Fruit fly (Drosophila melanogaster) whole organism, embryonic: ENCODE measurements around the gene CG33941.

Source experiments
- B-H1 ChIP-seq: fragments of 200-800 bp; sonication (Bioruptor generic); IDR thresholded peaks from 3 replicates; pipeline ENCODE4 v1.3.6; 2022; ENCODE audit warnings: missing biosample characterization, missing genetic modification characterization
- BtbVII ChIP-seq: fragments of 200-800 bp; sonication (Bioruptor generic); optimal IDR thresholded peaks from 3 replicates; lab custom pipeline; 2017; ENCODE audit warnings: missing biosample characterization, mild to moderate bottlenecking, missing genetic modification characterization
- Bteb2 ChIP-seq: fragments of 200-800 bp; sonication (Bioruptor generic); optimal IDR thresholded peaks from 2 replicates; lab custom pipeline; 2016; ENCODE audit warnings: missing biosample characterization, missing genetic modification characterization
- C15 ChIP-seq: fragments of 200-800 bp; sonication (Bioruptor generic); IDR thresholded peaks from 3 replicates; pipeline ENCODE4 v1.3.6; 2022; ENCODE audit warnings: missing biosample characterization, missing genetic modification characterization
- CG10543 ChIP-seq: fragments of 200-800 bp; sonication (Bioruptor generic); optimal IDR thresholded peaks from 3 replicates; lab custom pipeline; 2017; ENCODE audit warnings: missing biosample characterization, mild to moderate bottlenecking, missing genetic modification characterization, moderate library complexity
- CG11093 ChIP-seq: fragments of 200-800 bp; sonication (Bioruptor generic); IDR thresholded peaks from 3 replicates; pipeline ENCODE4 v1.3.6; 2022; ENCODE audit warnings: missing biosample characterization, missing genetic modification characterization
- CG11398 ChIP-seq: fragments of 200-800 bp; sonication (Bioruptor generic); optimal IDR thresholded peaks from 2 replicates; lab custom pipeline; 2016; ENCODE audit warnings: missing biosample characterization, missing genetic modification characterization
- CG12071 ChIP-seq: fragments of 200-800 bp; sonication (Bioruptor generic); optimal IDR thresholded peaks from 3 replicates; lab custom pipeline; 2018; ENCODE audit warnings: missing biosample characterization, mild to moderate bottlenecking, missing genetic modification characterization
- CG12942 ChIP-seq: fragments of 200-800 bp; sonication (Bioruptor generic); optimal IDR thresholded peaks from 3 replicates; lab custom pipeline; 2016; ENCODE audit warnings: missing biosample characterization, missing genetic modification characterization
- CG13894 ChIP-seq: fragments of 200-800 bp; sonication (Bioruptor generic); optimal IDR thresholded peaks from 3 replicates; lab custom pipeline; 2018; ENCODE audit warnings: missing biosample characterization, mild to moderate bottlenecking, missing genetic modification characterization, moderate library complexity
- CG17361 ChIP-seq: fragments of 200-800 bp; sonication (Bioruptor generic); IDR thresholded peaks from 3 replicates; pipeline ENCODE4 v1.3.6; 2022; ENCODE audit warnings: missing biosample characterization, missing genetic modification characterization
- CG17612 ChIP-seq: fragments of 200-800 bp; sonication (Bioruptor generic); IDR thresholded peaks from 2 replicates; pipeline ENCODE4 v1.3.6; 2022; ENCODE audit warnings: missing biosample characterization, missing genetic modification characterization
- CG17802 ChIP-seq: fragments of 200-800 bp; sonication (Bioruptor generic); optimal IDR thresholded peaks from 2 replicates; lab custom pipeline; 2018; ENCODE audit warnings: missing biosample characterization, mild to moderate bottlenecking, missing genetic modification characterization, moderate library complexity
- CG1832 ChIP-seq: fragments of 200-800 bp; sonication (Bioruptor generic); optimal IDR thresholded peaks from 2 replicates; lab custom pipeline; 2017; ENCODE audit warnings: missing biosample characterization, mild to moderate bottlenecking, missing genetic modification characterization, inconsistent platforms
- CG18476 ChIP-seq: fragments of 200-800 bp; sonication (Bioruptor generic); optimal IDR thresholded peaks from 2 replicates; lab custom pipeline; 2016; ENCODE audit warnings: missing biosample characterization, mild to moderate bottlenecking, missing genetic modification characterization
- CG18599 ChIP-seq: fragments of 200-800 bp; sonication (Bioruptor generic); optimal IDR thresholded peaks from 3 replicates; lab custom pipeline; 2017; ENCODE audit warnings: missing biosample characterization, missing genetic modification characterization, mild to moderate bottlenecking, moderate library complexity, missing genetic modification reagents
- CG3995 ChIP-seq: fragments of 200-800 bp; sonication (Bioruptor generic); optimal IDR thresholded peaks from 3 replicates; lab custom pipeline; 2016; ENCODE audit warnings: missing biosample characterization, missing genetic modification characterization
- CG5245 ChIP-seq: fragments of 200-800 bp; sonication (Bioruptor generic); optimal IDR thresholded peaks from 3 replicates; lab custom pipeline; 2016; ENCODE audit warnings: missing biosample characterization, missing genetic modification characterization
- CG7786 ChIP-seq: fragments of 200-800 bp; sonication (Bioruptor generic); optimal IDR thresholded peaks from 2 replicates; lab custom pipeline; 2016; ENCODE audit warnings: missing biosample characterization, missing genetic modification characterization
- CG8944 ChIP-seq: fragments of 200-800 bp; sonication (Bioruptor generic); optimal IDR thresholded peaks from 3 replicates; lab custom pipeline; 2016; ENCODE audit warnings: missing biosample characterization, missing genetic modification characterization
- CG9727 ChIP-seq: fragments of 200-800 bp; sonication (Bioruptor generic); optimal IDR thresholded peaks from 3 replicates; lab custom pipeline; 2017; ENCODE audit warnings: missing biosample characterization, mild to moderate bottlenecking, missing genetic modification characterization
- CG9876 ChIP-seq: fragments of 200-800 bp; sonication (Bioruptor generic); optimal IDR thresholded peaks from 2 replicates; lab custom pipeline; 2016; ENCODE audit warnings: missing biosample characterization, missing genetic modification characterization
- CoRest ChIP-seq: fragments of 200-800 bp; sonication (Bioruptor generic); optimal IDR thresholded peaks from 3 replicates; lab custom pipeline; 2018; ENCODE audit warnings: missing biosample characterization, mild to moderate bottlenecking, missing genetic modification characterization, moderate library complexity
- Dfd ChIP-seq, 2 experiments: fragments of >200 bp; optimal IDR thresholded peaks; 2 replicates each; lab custom pipeline; 2017; ENCODE audit warnings: missing biosample characterization in 2 of 2, missing genetic modification characterization in 2 of 2
- E2f1 ChIP-seq: fragments of 200-800 bp; sonication (Bioruptor generic); IDR thresholded peaks from 2 replicates; pipeline ENCODE4 v1.3.6; 2022; ENCODE audit warnings: missing biosample characterization, missing genetic modification characterization
- Ets65A ChIP-seq: fragments of 200-800 bp; sonication (Bioruptor generic); peaks from one replicate; lab custom pipeline; 2016; ENCODE audit warnings: missing biosample characterization, missing genetic modification characterization
- Gug ChIP-seq: fragments of 200-800 bp; sonication (Bioruptor generic); IDR thresholded peaks from 4 replicates; pipeline ENCODE4 v1.3.6; 2022; ENCODE audit warnings: missing biosample characterization, missing genetic modification characterization
- HLH3B ChIP-seq: fragments of 200-800 bp; sonication (Bioruptor generic); IDR thresholded peaks from 2 replicates; pipeline ENCODE4 v1.3.6; 2022; ENCODE audit warnings: missing biosample characterization, missing genetic modification characterization
- HLH54F ChIP-seq: fragments of 200-800 bp; sonication (Bioruptor generic); optimal IDR thresholded peaks from 3 replicates; lab custom pipeline; 2016; ENCODE audit warnings: missing biosample characterization, missing genetic modification characterization
- HLHmδ ChIP-seq: fragments of 200-800 bp; sonication (Bioruptor generic); optimal IDR thresholded peaks from 2 replicates; lab custom pipeline; 2018; ENCODE audit warnings: missing biosample characterization, mild to moderate bottlenecking, missing genetic modification characterization, moderate library complexity
- Meics ChIP-seq: fragments of 200-800 bp; sonication (Bioruptor generic); optimal IDR thresholded peaks from 2 replicates; lab custom pipeline; 2017; ENCODE audit warnings: missing biosample characterization, mild to moderate bottlenecking, missing genetic modification characterization
- Scr ChIP-seq: fragments of 200-800 bp; sonication (Bioruptor generic); IDR thresholded peaks from 2 replicates; pipeline ENCODE4 v1.3.6; 2022; ENCODE audit warnings: missing biosample characterization, missing genetic modification characterization; ENCODE audit not compliant: partially characterized antibody
- Side ChIP-seq: fragments of 200-800 bp; sonication (Bioruptor generic); optimal IDR thresholded peaks from 2 replicates; lab custom pipeline; 2016; ENCODE audit warnings: missing biosample characterization, missing genetic modification characterization
- Spps ChIP-seq: fragments of 200-800 bp; sonication (Bioruptor generic); optimal IDR thresholded peaks from 2 replicates; lab custom pipeline; 2018; ENCODE audit warnings: missing biosample characterization, mild to moderate bottlenecking, missing genetic modification characterization
- Taf1 ChIP-seq: fragments of 200-800 bp; sonication (Bioruptor generic); IDR thresholded peaks from 2 replicates; pipeline ENCODE4 v1.3.6; 2022; ENCODE audit warnings: missing biosample characterization, missing genetic modification characterization
- Tbp ChIP-seq: fragments of >200 bp; optimal IDR thresholded peaks from 2 replicates; lab custom pipeline; 2018; ENCODE audit warnings: missing biosample characterization, missing genetic modification characterization
- Xrp1 ChIP-seq: fragments of 200-800 bp; sonication (Bioruptor generic); IDR thresholded peaks from 2 replicates; pipeline ENCODE4 v1.3.6; 2022; ENCODE audit warnings: missing biosample characterization, missing genetic modification characterization
- YL-1 ChIP-seq: fragments of 200-800 bp; sonication (Bioruptor generic); optimal IDR thresholded peaks from 3 replicates; lab custom pipeline; 2017; ENCODE audit warnings: missing biosample characterization, mild to moderate bottlenecking, missing genetic modification characterization
- bsh ChIP-seq, 2 experiments: fragments of 200-800 bp; sonication (Bioruptor generic); optimal IDR thresholded peaks; 2 replicates each; lab custom pipeline; 2017 to 2018; ENCODE audit warnings: mild to moderate bottlenecking in 2 of 2, missing biosample characterization in 2 of 2, missing genetic modification characterization in 2 of 2, moderate library complexity in 1 of 2
- croc ChIP-seq: fragments of 200-800 bp; sonication (Bioruptor generic); conservative IDR thresholded peaks from 3 replicates; pipeline ENCODE4 v1.3.6; 2022; ENCODE audit warnings: missing biosample characterization, missing genetic modification characterization
- fru ChIP-seq: fragments of >200 bp; optimal IDR thresholded peaks from 2 replicates; lab custom pipeline; 2017
- gsb ChIP-seq: fragments of 200-800 bp; sonication (Bioruptor generic); IDR thresholded peaks from 2 replicates; pipeline ENCODE4 v1.3.6; 2022; ENCODE audit warnings: missing biosample characterization, missing genetic modification characterization
- hkb ChIP-seq, 2 experiments: fragments of 200-800 bp in 1 of 2; fragments of >200 bp in 1 of 2; sonication (Bioruptor generic) in 1 of 2; IDR thresholded peaks in 1 of 2; optimal IDR thresholded peaks in 1 of 2; 2 replicates each; pipeline versions ENCODE4 v1.3.6 to Lab custom; 2017 to 2022; ENCODE audit warnings: missing biosample characterization in 1 of 2, missing genetic modification characterization in 1 of 2
- jigr1 ChIP-seq: fragments of 200-800 bp; sonication (Bioruptor generic); IDR thresholded peaks from 3 replicates; pipeline ENCODE4 v1.3.6; 2022; ENCODE audit warnings: missing biosample characterization, missing genetic modification characterization
- lilli ChIP-seq: fragments of 200-800 bp; sonication (Bioruptor generic); optimal IDR thresholded peaks from 3 replicates; lab custom pipeline; 2016; ENCODE audit warnings: missing biosample characterization, missing genetic modification characterization
- nerfin-2 ChIP-seq: fragments of 200-800 bp; sonication (Bioruptor generic); IDR thresholded peaks from 2 replicates; pipeline ENCODE4 v1.3.6; 2022; ENCODE audit warnings: missing biosample characterization, missing genetic modification characterization; ENCODE audit not compliant: partially characterized antibody
- nom ChIP-seq: fragments of 200-800 bp; sonication (Bioruptor generic); optimal IDR thresholded peaks from 2 replicates; lab custom pipeline; 2017; ENCODE audit warnings: missing biosample characterization, missing genetic modification characterization, mild to moderate bottlenecking, moderate library complexity, missing genetic modification reagents
- oc ChIP-seq: fragments of 200-800 bp; sonication (Bioruptor generic); optimal IDR thresholded peaks from 2 replicates; lab custom pipeline; 2018; ENCODE audit warnings: missing biosample characterization, mild to moderate bottlenecking, missing genetic modification characterization, moderate library complexity
- pita ChIP-seq: fragments of 200-800 bp; sonication (Bioruptor generic); optimal IDR thresholded peaks from 2 replicates; lab custom pipeline; 2017; ENCODE audit warnings: missing biosample characterization, mild to moderate bottlenecking, missing genetic modification characterization
- sd ChIP-seq: fragments of 200-800 bp; sonication (Bioruptor generic); optimal IDR thresholded peaks from 3 replicates; lab custom pipeline; 2018; ENCODE audit warnings: missing biosample characterization, mild to moderate bottlenecking, missing genetic modification characterization, moderate library complexity
- stwl ChIP-seq: fragments of 200-800 bp; sonication (Bioruptor generic); optimal IDR thresholded peaks from 3 replicates; lab custom pipeline; 2018; ENCODE audit warnings: missing biosample characterization, mild to moderate bottlenecking, missing genetic modification characterization, moderate library complexity

CG33941 gene

DNA sequence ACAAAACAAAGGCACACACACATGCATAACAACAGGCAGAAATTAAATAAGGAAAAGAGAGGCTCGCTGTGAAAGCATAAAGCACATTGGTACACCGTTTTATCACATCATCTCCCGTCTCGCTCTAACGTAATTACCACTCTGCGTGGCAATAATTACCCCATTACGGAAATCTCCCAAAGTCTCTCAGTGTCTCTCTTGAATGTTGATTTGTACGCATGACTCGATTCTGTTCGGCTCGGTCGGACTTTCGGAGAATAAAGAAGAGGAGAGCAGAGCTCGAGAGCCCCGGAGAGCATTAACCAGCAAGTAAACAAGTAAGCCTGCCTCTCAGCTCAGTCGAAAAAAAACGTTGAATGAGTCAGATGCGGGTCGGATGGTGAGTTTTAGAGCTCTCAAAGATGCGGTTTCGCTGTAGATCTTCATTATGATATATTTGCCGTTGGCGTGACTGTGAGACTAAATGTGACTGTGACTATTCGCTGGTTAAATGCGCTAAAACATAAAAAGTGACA lies 34.2 kb downstream of the CG33941 start, which contains the start of gene zfh2 (continued):
- TF ChIP-seq CG17361 (peak; percentile 13; the same call in 1 of the 3 replicates), CG5245 (no peak), Side (no peak), Dfd (GFP tag; optimal IDR thresholded peaks at IDR 0.05; lab: Kevin White, UChicago) (no peak), Xrp1 (GFP tag; lab: Robert Waterston, UW) (no peak), croc (GFP tag; lab: Robert Waterston, UW) (no peak), CG8944 (GFP tag; lab: Kevin White, UChicago) (no peak), CoRest (peak; percentile 7), pita (no peak), Bteb2 (GFP tag; lab: Kevin White, UChicago) (peak; percentile 5), CG3995 (peak; percentile 92), hkb (optimal IDR thresholded peaks at IDR 0.05; lab: Kevin White, UChicago) (no peak), hkb (GFP tag; IDR thresholded peaks at IDR 0.05; lab: Robert Waterston, UW) (peak; percentile 45; the same call in 1 of the 2 replicates), B-H1 (GFP tag; lab: Robert Waterston, UW) (no peak; the same call in 2 of the 3 replicates), CG10543 (GFP tag; lab: Kevin White, UChicago) (peak; percentile 32), nom (peak; percentile 46), CG17802 (no peak), gsb (GFP tag; lab: Robert Waterston, UW) (no peak), oc (tag; lab: Kevin White, UChicago) (peak; percentile 54), Ets65A (no peak), C15 (no peak), Scr (GFP tag; lab: Robert Waterston, UW) (peak; percentile 40; the same call in 1 of the 2 replicates), CG9727 (GFP tag; lab: Kevin White, UChicago) (peak; percentile 8), Gug (GFP tag; lab: Robert Waterston, UW) (no peak), BtbVII (GFP tag; lab: Kevin White, UChicago) (no peak), sd (peak; percentile 43), fru (no peak), Spps (tag; lab: Kevin White, UChicago) (no peak), CG12071 (GFP tag; lab: Kevin White, UChicago) (peak; percentile 13), E2f1 (GFP tag; lab: Robert Waterston, UW) (no peak), nerfin-2 (GFP tag; lab: Robert Waterston, UW) (no peak), HLH54F (GFP tag; lab: Kevin White, UChicago) (no peak), CG18599 (GFP tag; lab: Kevin White, UChicago) (peak; percentile 30), CG17612 (GFP tag; lab: Robert Waterston, UW) (no peak), HLH3B (GFP tag; lab: Robert Waterston, UW) (no peak), CG7786 (GFP tag; lab: Kevin White, UChicago) (no peak), CG1832 (GFP tag; lab: Kevin White, UChicago) (no peak), Meics (GFP tag; lab: Kevin White, UChicago) (no peak), lilli (GFP tag; lab: Kevin White, UChicago) (no peak), CG18476 (GFP tag; lab: Kevin White, UChicago) (no peak), bsh (GFP tag; optimal IDR thresholded peaks at IDR 0.05; lab: Kevin White, UChicago) (peak in 1 of 2 experiments; percentile 63), CG11398 (GFP tag; lab: Kevin White, UChicago) (no peak), CG9876 (no peak), jigr1 (GFP tag; lab: Robert Waterston, UW) (no peak), Tbp (GFP tag; lab: Kevin White, UChicago) (no peak), Taf1 (no peak), HLHmδ (GFP tag; lab: Kevin White, UChicago) (peak; percentile 62), CG13894 (peak; percentile 44), CG11093 (no peak), CG12942 (GFP tag; lab: Kevin White, UChicago) (no peak), YL-1 (GFP tag; lab: Kevin White, UChicago) (no peak), stwl (tag; lab: Kevin White, UChicago) (no peak)
